Worm (Caenorhabditis elegans) whole organism, early embryonic: ENCODE results near the gene F13H8.12.

ENCODE experiments used
- ceh-36 ChIP-seq: sonication (generic microtip); optimal IDR thresholded peaks from 2 replicates; lab custom pipeline; 2016; ENCODE audit warnings: missing genetic modification characterization, inconsistent platforms, missing compliant biosample characterization
- flt-1 ChIP-seq: fragments of 200-800 bp; sonication (Bioruptor generic); IDR thresholded peaks from 2 replicates; pipeline ENCODE4 v1.3.6; 2022; ENCODE audit warnings: missing genetic modification characterization, missing compliant biosample characterization
- pes-1 ChIP-seq: fragments of 200-800 bp; sonication (Bioruptor generic); IDR thresholded peaks from 2 replicates; pipeline ENCODE4 v1.3.6; 2022; ENCODE audit warnings: missing genetic modification reagents, missing genetic modification characterization, missing compliant biosample characterization
- sea-1 ChIP-seq: fragments of 200-800 bp; sonication (Bioruptor generic); conservative IDR thresholded peaks from 2 replicates; pipeline ENCODE4 v1.3.6; 2022; ENCODE audit warnings: missing genetic modification characterization, missing compliant biosample characterization
- tbx-11 ChIP-seq: fragments of 200-800 bp; sonication (Bioruptor generic); IDR thresholded peaks from 2 replicates; pipeline ENCODE4 v1.3.6; 2022; ENCODE audit warnings: missing genetic modification characterization, missing compliant biosample characterization
- tbx-37 ChIP-seq: fragments of 200-800 bp; sonication (Bioruptor generic); conservative IDR thresholded peaks from 2 replicates; pipeline ENCODE4 v1.3.6; 2022; ENCODE audit warnings: missing genetic modification reagents, missing genetic modification characterization, missing compliant biosample characterization
- tra-4 ChIP-seq: sonication (generic microtip); optimal IDR thresholded peaks from 2 replicates; lab custom pipeline; 2017; ENCODE audit warnings: missing genetic modification characterization, missing compliant biosample characterization

DNA sequence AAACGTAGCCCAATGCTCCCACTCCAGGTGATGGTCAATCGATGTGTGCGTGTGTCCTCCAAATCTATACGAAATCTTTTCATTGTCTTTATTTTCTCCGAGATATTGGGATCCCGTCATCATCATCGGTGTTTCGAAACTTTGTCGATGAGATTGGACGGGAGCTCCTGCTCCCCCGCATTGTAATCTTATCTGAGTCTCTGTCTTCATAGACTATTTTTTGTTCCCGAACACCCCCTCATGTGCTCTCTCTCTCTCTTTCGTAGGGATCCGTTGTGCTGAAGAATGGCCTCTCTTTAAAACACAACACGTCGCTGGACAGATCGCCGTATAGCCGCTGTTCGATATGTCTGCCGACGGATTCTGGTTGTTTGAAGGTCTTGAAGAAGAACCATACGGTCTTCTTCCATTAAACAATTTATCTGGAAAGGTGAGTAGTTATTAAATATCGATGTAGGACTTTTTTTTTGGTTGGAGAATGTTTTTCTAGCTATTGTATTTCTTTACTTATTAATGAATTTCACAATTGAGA is 41.0 kb downstream of the F13H8.12 start, which contains the start of gene C29F5.1:
- no peak for TF ChIP-seq tbx-37 (GFP tag; lab: Robert Waterston, UW)
- TF ChIP-seq flt-1 (GFP tag; lab: Robert Waterston, UW): no peak
- TF ChIP-seq pes-1 (GFP tag; lab: Robert Waterston, UW): no peak
- no peak for TF ChIP-seq sea-1 (GFP tag; lab: Robert Waterston, UW)
- TF ChIP-seq tbx-11: no peak
- TF ChIP-seq ceh-36 (tag; lab: Kevin White, UChicago): no peak
- TF ChIP-seq tra-4 (tag; lab: Kevin White, UChicago): no peak
